Worm (Caenorhabditis elegans): Measurements from ENCODE around the gene osm-1.

ce11 chrX:16597791-16598190, 57.3 kb downstream of the osm-1 start:
- TF ChIP-seq ztf-11 (tag; optimal IDR thresholded peaks at IDR 0.05): no peak
- no peak for TF ChIP-seq snpc-4 (tag; optimal IDR thresholded peaks at IDR 0.05)
- TF ChIP-seq R02D3.7 (tag; optimal IDR thresholded peaks at IDR 0.05): no peak
- no peak for TF ChIP-seq nhr-11 (tag; optimal IDR thresholded peaks at IDR 0.05)
- TF ChIP-seq gei-8 (GFP tag; optimal IDR thresholded peaks at IDR 0.05): no peak
- TF ChIP-seq nhr-77 (tag; optimal IDR thresholded peaks at IDR 0.05): no peak
- no peak for TF ChIP-seq unc-130 (GFP tag; optimal IDR thresholded peaks at IDR 0.05)
- TF ChIP-seq egl-27 (tag; optimal IDR thresholded peaks at IDR 0.05): no peak
